Worm (Caenorhabditis elegans) whole organism, L2 larva: ENCODE results near the gene srh-118.
"Not testable (repeated sequence)": the region's sequence is repeated elsewhere in the genome, so short reads cannot be mapped to it uniquely, and the experiment has no call there.

Experiments
- C34F6.9 ChIP-seq: fragments of 150-350 bp; optimal IDR thresholded peaks from 2 replicates; lab custom pipeline; 2014; ENCODE audit warnings: missing biosample characterization, missing genetic modification characterization
- R02D3.7 ChIP-seq: fragments of 150-350 bp; optimal IDR thresholded peaks from 2 replicates; lab custom pipeline; 2014; ENCODE audit warnings: missing biosample characterization, missing genetic modification characterization
- alr-1 ChIP-seq: fragments of 150-350 bp; optimal IDR thresholded peaks from 2 replicates; lab custom pipeline; 2014; ENCODE audit warnings: missing biosample characterization, missing genetic modification characterization
- ama-1 ChIP-seq: fragments of 150-350 bp; optimal IDR thresholded peaks from 2 replicates; lab custom pipeline; 2018; ENCODE audit warnings: inconsistent platforms
- ceh-16 ChIP-seq: fragments of 150-350 bp; optimal IDR thresholded peaks from 2 replicates; lab custom pipeline; 2014; ENCODE audit warnings: missing biosample characterization, missing genetic modification characterization
- ceh-82 ChIP-seq: fragments of 150-350 bp; optimal IDR thresholded peaks from 2 replicates; lab custom pipeline; 2014; ENCODE audit warnings: missing biosample characterization, missing genetic modification characterization
- dmd-4 ChIP-seq: sonication (generic microtip); optimal IDR thresholded peaks from 2 replicates; lab custom pipeline; 2017; ENCODE audit warnings: missing biosample characterization, missing genetic modification characterization
- egl-27 ChIP-seq: sonication (generic microtip); optimal IDR thresholded peaks from 3 replicates; lab custom pipeline; 2017; ENCODE audit warnings: missing biosample characterization, missing genetic modification reagents, missing genetic modification characterization
- elt-3 ChIP-seq: sonication (generic microtip); optimal IDR thresholded peaks from 2 replicates; lab custom pipeline; 2017; ENCODE audit warnings: missing biosample characterization, missing genetic modification characterization
- fos-1 ChIP-seq: fragments of 150-350 bp; optimal IDR thresholded peaks from 2 replicates; lab custom pipeline; 2014; ENCODE audit warnings: missing biosample characterization, missing genetic modification characterization
- lin-11 ChIP-seq: fragments of 150-350 bp; sonication (generic microtip); optimal IDR thresholded peaks from 2 replicates; lab custom pipeline; 2014; ENCODE audit warnings: missing biosample characterization, missing genetic modification characterization, inconsistent platforms, mixed read lengths
- lin-13 ChIP-seq: fragments of 150-350 bp; optimal IDR thresholded peaks from 2 replicates; lab custom pipeline; 2014; ENCODE audit warnings: missing biosample characterization, missing genetic modification reagents, missing genetic modification characterization
- lsy-2 ChIP-seq, 2 experiments: fragments of 150-350 bp in 1 of 2; sonication (generic microtip) in 1 of 2; optimal IDR thresholded peaks; 2 replicates each; lab custom pipeline; 2014 to 2017; ENCODE audit warnings: missing biosample characterization in 2 of 2, missing genetic modification characterization in 2 of 2
- mab-5 ChIP-seq: fragments of 150-350 bp; optimal IDR thresholded peaks from 2 replicates; lab custom pipeline; 2014; ENCODE audit warnings: missing biosample characterization, missing genetic modification characterization
- mbf-1 ChIP-seq: sonication (generic microtip); optimal IDR thresholded peaks from 2 replicates; lab custom pipeline; 2017; ENCODE audit warnings: missing biosample characterization, missing genetic modification characterization
- mdl-1 ChIP-seq, 2 experiments: fragments of 150-350 bp in 1 of 2; sonication (generic microtip) in 1 of 2; optimal IDR thresholded peaks; 2 replicates each; lab custom pipeline; 2017; ENCODE audit warnings: missing biosample characterization in 2 of 2, missing genetic modification characterization in 2 of 2
- nhr-10 ChIP-seq: sonication (generic microtip); optimal IDR thresholded peaks from 2 replicates; lab custom pipeline; 2017; ENCODE audit warnings: missing biosample characterization, missing genetic modification characterization
- nhr-11 ChIP-seq: fragments of 150-350 bp; optimal IDR thresholded peaks from 2 replicates; lab custom pipeline; 2014; ENCODE audit warnings: missing biosample characterization, missing genetic modification characterization
- nhr-129 ChIP-seq: fragments of 150-350 bp; optimal IDR thresholded peaks from 2 replicates; lab custom pipeline; 2014; ENCODE audit warnings: missing biosample characterization, missing genetic modification characterization
- nhr-21 ChIP-seq: fragments of 150-350 bp; optimal IDR thresholded peaks from 2 replicates; lab custom pipeline; 2014; ENCODE audit warnings: missing biosample characterization, missing genetic modification characterization
- nhr-23 ChIP-seq: fragments of 150-350 bp; optimal IDR thresholded peaks from 2 replicates; lab custom pipeline; 2014; ENCODE audit warnings: missing biosample characterization, missing genetic modification reagents, missing genetic modification characterization
- nhr-237 ChIP-seq: fragments of 150-350 bp; optimal IDR thresholded peaks from 2 replicates; lab custom pipeline; 2014; ENCODE audit warnings: missing biosample characterization, missing genetic modification characterization
- nhr-25 ChIP-seq: fragments of 150-350 bp; sonication (generic microtip); optimal IDR thresholded peaks from 3 replicates; lab custom pipeline; 2014; ENCODE audit warnings: missing biosample characterization, missing genetic modification characterization
- nhr-6 ChIP-seq: fragments of 150-350 bp; optimal IDR thresholded peaks from 2 replicates; lab custom pipeline; 2014; ENCODE audit warnings: missing biosample characterization, missing genetic modification characterization
- peb-1 ChIP-seq: fragments of 150-350 bp; optimal IDR thresholded peaks from 2 replicates; lab custom pipeline; 2014; ENCODE audit warnings: missing biosample characterization, missing genetic modification characterization
- sma-3 ChIP-seq: sonication (generic microtip); optimal IDR thresholded peaks from 2 replicates; lab custom pipeline; 2016; ENCODE audit warnings: missing genetic modification reagents, missing genetic modification characterization, missing compliant biosample characterization
- sma-9 ChIP-seq, 2 experiments: fragments of 150-350 bp in 1 of 2; sonication (generic microtip) in 1 of 2; optimal IDR thresholded peaks; 2 replicates each; lab custom pipeline; 2014 to 2016; ENCODE audit warnings: missing genetic modification characterization in 2 of 2, mild to moderate bottlenecking in 1 of 2, missing biosample characterization in 1 of 2, missing compliant biosample characterization in 1 of 2, missing genetic modification reagents in 1 of 2, moderate library complexity in 1 of 2
- unc-39 ChIP-seq: fragments of 150-350 bp; optimal IDR thresholded peaks from 2 replicates; lab custom pipeline; 2014; ENCODE audit warnings: missing biosample characterization, missing genetic modification characterization
- unc-55 ChIP-seq: fragments of 150-350 bp; sonication (generic microtip); optimal IDR thresholded peaks from 3 replicates; lab custom pipeline; 2014; ENCODE audit warnings: missing biosample characterization, missing genetic modification reagents, missing genetic modification characterization
- zag-1 ChIP-seq: fragments of 150-350 bp; optimal IDR thresholded peaks from 2 replicates; lab custom pipeline; 2014; ENCODE audit warnings: missing biosample characterization, missing genetic modification characterization
- ztf-1 ChIP-seq: fragments of 200-800 bp; sonication (Bioruptor generic); conservative IDR thresholded peaks from 2 replicates; pipeline ENCODE4 v1.3.6; 2022; ENCODE audit warnings: missing genetic modification characterization, missing compliant biosample characterization

The srh-118 gene

ce11 chrV:17471564-17471963 lies 24.4 kb downstream of the srh-118 start, which contains the start of gene srh-235:
Gene srh-235 (minus strand): TSS chrV:17471664.
- no peak for TF ChIP-seq nhr-10 (tag; lab: Kevin White, UChicago)
- no peak for TF ChIP-seq fos-1 (tag; lab: Kevin White, UChicago)

ce11 chrV:17469180-17469579 lies 26.8 kb downstream of the srh-118 start, which contains the start of gene F20E11.17:
Gene F20E11.17 (minus strand): TSS chrV:17469280.
- TF ChIP-seq unc-55 (GFP tag; lab: Kevin White, UChicago) (no peak), peb-1 (no peak), nhr-11 (tag; lab: Kevin White, UChicago) (no peak), alr-1 (no peak), nhr-10 (tag; lab: Kevin White, UChicago) (no peak), sma-9 (GFP tag; optimal IDR thresholded peaks at IDR 0.05; lab: Kevin White, UChicago) (no peak), sma-9 (tag; optimal IDR thresholded peaks at IDR 0.05; lab: Kevin White, UChicago) (no peak), lin-11 (tag; lab: Kevin White, UChicago) (no peak)

- no peak for TF ChIP-seq sma-3 (GFP tag; lab: Kevin White, UChicago)
- TF ChIP-seq ama-1 (lab: Kevin White, UChicago) = no peak
- TF ChIP-seq zag-1 = no peak
- TF ChIP-seq lin-11 (tag; lab: Kevin White, UChicago) = no peak
- TF ChIP-seq mab-5 = no peak
- no peak for TF ChIP-seq elt-3 (tag; lab: Kevin White, UChicago)
- TF ChIP-seq, all 48 proteins: peak for 0
Measured at ce11 chrV:17467881-17468280, 28.1 kb downstream of the srh-118 start.

DNA sequence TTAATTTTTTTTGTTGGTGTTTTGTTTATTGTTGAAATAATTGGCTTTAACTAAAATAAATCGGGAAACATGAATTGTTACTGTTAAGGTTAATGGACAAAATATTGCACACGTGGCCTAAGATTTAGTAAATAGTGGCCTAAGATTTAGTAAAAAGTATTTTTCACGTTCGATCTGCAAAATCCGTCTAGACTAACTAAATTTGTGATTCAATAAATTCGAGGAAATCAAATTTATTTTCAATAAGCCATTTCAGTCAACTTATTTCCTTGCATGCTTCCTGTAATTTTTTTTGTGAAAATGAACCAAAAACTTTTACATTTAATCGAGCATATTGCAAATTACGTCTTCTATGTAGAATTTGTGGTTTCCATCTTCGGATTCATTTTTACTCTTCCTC lies 29.2 kb downstream of the srh-118 start, which contains the start of gene srw-72:
TSS of gene srw-72 (plus strand) at position 301 of the 400 bp plus-strand sequence.
- no peak for TF ChIP-seq ceh-82 (tag; lab: Kevin White, UChicago)
- TF ChIP-seq nhr-237 (tag; lab: Kevin White, UChicago) = no peak
- TF ChIP-seq lin-13 = no peak
- TF ChIP-seq sma-3 (GFP tag; lab: Kevin White, UChicago) = no peak
- no peak for TF ChIP-seq mdl-1 (tag; optimal IDR thresholded peaks at IDR 0.05; lab: Kevin White, UChicago)
- no peak for TF ChIP-seq egl-27 (tag; lab: Kevin White, UChicago)
- TF ChIP-seq unc-55 (GFP tag; lab: Kevin White, UChicago) = no peak
- no peak for TF ChIP-seq C34F6.9 (tag; lab: Kevin White, UChicago)
- TF ChIP-seq R02D3.7 (tag; lab: Kevin White, UChicago) = no peak
- TF ChIP-seq nhr-6 (tag; lab: Kevin White, UChicago) = no peak
- TF ChIP-seq sma-9 (GFP tag; optimal IDR thresholded peaks at IDR 0.05; lab: Kevin White, UChicago) = no peak
- no peak for TF ChIP-seq sma-9 (tag; optimal IDR thresholded peaks at IDR 0.05; lab: Kevin White, UChicago)
- TF ChIP-seq nhr-23 (tag; lab: Kevin White, UChicago) = no peak
- TF ChIP-seq, all 48 proteins: peak for 0

ce11 chrV:17464278-17464677 lies 31.7 kb downstream of the srh-118 start, which contains the start of gene F20E11.7:
Gene F20E11.7 (plus strand): TSS chrV:17464578.
- TF ChIP-seq nhr-21 (tag; lab: Kevin White, UChicago); mdl-1 (tag; optimal IDR thresholded peaks at IDR 0.05; lab: Kevin White, UChicago); ztf-1: not testable (repeated sequence)

- TF ChIP-seq ceh-82 (tag; lab: Kevin White, UChicago) (no peak), mbf-1 (tag; lab: Kevin White, UChicago) (no peak), fos-1 (tag; lab: Kevin White, UChicago) (no peak), ama-1 (lab: Kevin White, UChicago) (no peak), ceh-16 (tag; lab: Kevin White, UChicago) (no peak), nhr-10 (tag; lab: Kevin White, UChicago) (no peak), nhr-25 (tag; lab: Kevin White, UChicago) (no peak), elt-3 (tag; lab: Kevin White, UChicago) (no peak), R02D3.7 (tag; lab: Kevin White, UChicago) (no peak), nhr-129 (tag; lab: Kevin White, UChicago) (no peak)
Measured at ce11 chrV:17460061-17460460, 35.9 kb downstream of the srh-118 start, which contains the start of gene srz-48. Gene srz-48 (minus strand): TSS chrV:17460161.

ce11 chrV:17458069-17458468 lies 37.9 kb downstream of the srh-118 start, which contains the start of gene str-200:
Gene str-200 (minus strand): TSS chrV:17458169.
- TF ChIP-seq nhr-6 (tag; lab: Kevin White, UChicago) = no peak
- no peak for TF ChIP-seq ceh-82 (tag; lab: Kevin White, UChicago)
- no peak for TF ChIP-seq mab-5
- TF ChIP-seq lsy-2 (tag; optimal IDR thresholded peaks at IDR 0.05; lab: Kevin White, UChicago) = no peak
- TF ChIP-seq mdl-1 (tag; optimal IDR thresholded peaks at IDR 0.05; lab: Kevin White, UChicago) = no peak
- TF ChIP-seq unc-39 (tag; lab: Kevin White, UChicago) = no peak
- no peak for TF ChIP-seq sma-3 (GFP tag; lab: Kevin White, UChicago)
- no peak for TF ChIP-seq nhr-25 (tag; lab: Kevin White, UChicago)
- TF ChIP-seq dmd-4 = no peak
- TF ChIP-seq C34F6.9 (tag; lab: Kevin White, UChicago) = no peak
- TF ChIP-seq lin-13 = no peak
